Worm (Caenorhabditis elegans) whole organism, early embryonic: Measurements from ENCODE around the gene sgk-1.

Experiments
- B0310.2 ChIP-seq: sonication (generic microtip); optimal IDR thresholded peaks from 2 replicates; lab custom pipeline; 2016; ENCODE audit warnings: mild to moderate bottlenecking, missing genetic modification characterization, missing compliant biosample characterization
- F13C5.2 ChIP-seq: sonication (generic microtip); optimal IDR thresholded peaks from 2 replicates; lab custom pipeline; 2017; ENCODE audit warnings: mild to moderate bottlenecking, missing genetic modification characterization, inconsistent platforms, missing compliant biosample characterization
- aly-1 ChIP-seq: sonication (generic microtip); optimal IDR thresholded peaks from 2 replicates; lab custom pipeline; 2016; ENCODE audit warnings: missing genetic modification characterization, missing compliant biosample characterization
- ama-1 ChIP-seq: fragments of 150-350 bp; optimal IDR thresholded peaks from 2 replicates; lab custom pipeline; 2014
- ceh-13 ChIP-seq: fragments of 200-800 bp; sonication (Bioruptor generic); optimal IDR thresholded peaks from 2 replicates; lab custom pipeline; 2018; ENCODE audit warnings: mild to moderate bottlenecking, missing genetic modification characterization, missing compliant biosample characterization
- ceh-36 ChIP-seq: sonication (generic microtip); optimal IDR thresholded peaks from 2 replicates; lab custom pipeline; 2016; ENCODE audit warnings: missing genetic modification characterization, inconsistent platforms, missing compliant biosample characterization
- ets-7 ChIP-seq: sonication (generic microtip); optimal IDR thresholded peaks from 2 replicates; lab custom pipeline; 2016; ENCODE audit warnings: missing genotype, missing genetic modification characterization, missing compliant biosample characterization
- flt-1 ChIP-seq: fragments of 200-800 bp; sonication (Bioruptor generic); IDR thresholded peaks from 2 replicates; pipeline ENCODE4 v1.3.6; 2022; ENCODE audit warnings: missing genetic modification characterization, missing compliant biosample characterization
- hmbx-1 ChIP-seq: sonication (generic microtip); optimal IDR thresholded peaks from 2 replicates; lab custom pipeline; 2016; ENCODE audit warnings: mild to moderate bottlenecking, missing genetic modification characterization, missing compliant biosample characterization
- hmg-4 ChIP-seq: fragments of 200-800 bp; sonication (Bioruptor generic); optimal IDR thresholded peaks from 2 replicates; lab custom pipeline; 2018; ENCODE audit warnings: mild to moderate bottlenecking, missing genetic modification characterization, missing compliant biosample characterization
- hnd-1 ChIP-seq: sonication (generic microtip); optimal IDR thresholded peaks from 2 replicates; lab custom pipeline; 2016; ENCODE audit warnings: missing genetic modification characterization, missing compliant biosample characterization
- pes-1 ChIP-seq: fragments of 200-800 bp; sonication (Bioruptor generic); IDR thresholded peaks from 2 replicates; pipeline ENCODE4 v1.3.6; 2022; ENCODE audit warnings: missing genetic modification reagents, missing genetic modification characterization, missing compliant biosample characterization
- scrt-1 ChIP-seq: fragments of 200-800 bp; sonication (Bioruptor generic); IDR thresholded peaks from 2 replicates; pipeline ENCODE4 v1.3.6; 2022; ENCODE audit warnings: missing genetic modification characterization, missing compliant biosample characterization
- sea-1 ChIP-seq: fragments of 200-800 bp; sonication (Bioruptor generic); conservative IDR thresholded peaks from 2 replicates; pipeline ENCODE4 v1.3.6; 2022; ENCODE audit warnings: missing genetic modification characterization, missing compliant biosample characterization
- tbx-11 ChIP-seq: fragments of 200-800 bp; sonication (Bioruptor generic); IDR thresholded peaks from 2 replicates; pipeline ENCODE4 v1.3.6; 2022; ENCODE audit warnings: missing genetic modification characterization, missing compliant biosample characterization
- tbx-37 ChIP-seq: fragments of 200-800 bp; sonication (Bioruptor generic); conservative IDR thresholded peaks from 2 replicates; pipeline ENCODE4 v1.3.6; 2022; ENCODE audit warnings: missing genetic modification reagents, missing genetic modification characterization, missing compliant biosample characterization
- tra-4 ChIP-seq: sonication (generic microtip); optimal IDR thresholded peaks from 2 replicates; lab custom pipeline; 2017; ENCODE audit warnings: missing genetic modification characterization, missing compliant biosample characterization

sgk-1 gene

ce11 chrX:16292933-16293332 is 31.0 kb upstream of the sgk-1 start, which contains the start of gene F52E10.4:
F52E10.4 (minus strand) TSS chrX:16293033.
- no peak for TF ChIP-seq hmg-4
- no peak for TF ChIP-seq pes-1 (GFP tag; lab: Robert Waterston, UW)
- no peak for TF ChIP-seq hnd-1 (tag; lab: Kevin White, UChicago)
- no peak for TF ChIP-seq flt-1 (GFP tag; lab: Robert Waterston, UW)
- TF ChIP-seq sea-1: no peak
- TF ChIP-seq B0310.2: no peak
- TF ChIP-seq scrt-1 (GFP tag; lab: Robert Waterston, UW): no peak
- no peak for TF ChIP-seq hmbx-1
- TF ChIP-seq ceh-36: no peak
- no peak for TF ChIP-seq F13C5.2
- TF ChIP-seq tbx-37 (GFP tag; lab: Robert Waterston, UW): no peak
- TF ChIP-seq tbx-11 (GFP tag; lab: Robert Waterston, UW): no peak
- TF ChIP-seq ceh-13 (GFP tag; lab: Kevin White, UChicago): no peak
- no peak for TF ChIP-seq aly-1
- no peak for TF ChIP-seq tra-4
- TF ChIP-seq ama-1 (lab: Kevin White, UChicago): no peak
- TF ChIP-seq ets-7 (tag; lab: Kevin White, UChicago): no peak

- TF ChIP-seq sea-1 (no peak), tbx-37 (GFP tag; lab: Robert Waterston, UW) (no peak), flt-1 (GFP tag; lab: Robert Waterston, UW) (no peak), B0310.2 (no peak), tra-4 (no peak), hnd-1 (tag; lab: Kevin White, UChicago) (no peak), hmbx-1 (no peak), hmg-4 (no peak)
Measured at ce11 chrX:16290536-16290935, 28.6 kb upstream of the sgk-1 start.

- no peak for TF ChIP-seq F13C5.2
- TF ChIP-seq ets-7 (tag; lab: Kevin White, UChicago): no peak
- no peak for TF ChIP-seq hmg-4
- no peak for TF ChIP-seq aly-1
- TF ChIP-seq ceh-36: no peak
Measured at ce11 chrX:16289635-16290034, 27.7 kb upstream of the sgk-1 start.

- TF ChIP-seq aly-1: no peak
- TF ChIP-seq hmg-4: no peak
- no peak for TF ChIP-seq F13C5.2
- TF ChIP-seq tra-4: no peak
- no peak for TF ChIP-seq hnd-1 (tag; lab: Kevin White, UChicago)
- TF ChIP-seq B0310.2: no peak
- no peak for TF ChIP-seq sea-1
- TF ChIP-seq ets-7 (tag; lab: Kevin White, UChicago): no peak
- TF ChIP-seq ceh-13 (GFP tag; lab: Kevin White, UChicago): no peak
- TF ChIP-seq flt-1 (GFP tag; lab: Robert Waterston, UW): no peak
- no peak for TF ChIP-seq ama-1 (lab: Kevin White, UChicago)
- TF ChIP-seq pes-1 (GFP tag; lab: Robert Waterston, UW): no peak
Measured at ce11 chrX:16285151-16285550, 23.2 kb upstream of the sgk-1 start.

- TF ChIP-seq ceh-36 (no peak), ets-7 (tag; lab: Kevin White, UChicago) (no peak), hnd-1 (tag; lab: Kevin White, UChicago) (no peak), tra-4 (no peak)
Measured at ce11 chrX:16283103-16283502, 21.2 kb upstream of the sgk-1 start, which contains the start of gene F52E10.2. F52E10.2 (minus strand) TSS chrX:16283203.

- TF ChIP-seq F13C5.2: peak; percentile 48
- no peak for TF ChIP-seq tbx-11 (GFP tag; lab: Robert Waterston, UW)
Measured at ce11 chrX:16275255-16275813, 13.4 kb upstream of the sgk-1 start, which contains the start of gene sdc-1. sdc-1 (plus strand) TSS chrX:16275763.

- TF ChIP-seq ceh-36 (no peak), tra-4 (no peak), hmbx-1 (no peak), flt-1 (GFP tag; lab: Robert Waterston, UW) (0 out of 2 replicates have a peak, but pooled peaks have one; percentile 55), tbx-37 (GFP tag; lab: Robert Waterston, UW) (peak; percentile 38; the same call in 1 of the 2 replicates), ceh-13 (GFP tag; lab: Kevin White, UChicago) (no peak), aly-1 (no peak), hnd-1 (tag; lab: Kevin White, UChicago) (peak; percentile 34), B0310.2 (no peak), hmg-4 (no peak), F13C5.2 (no peak), tbx-11 (GFP tag; lab: Robert Waterston, UW) (peak; percentile 66; the same call in 1 of the 2 replicates), scrt-1 (GFP tag; lab: Robert Waterston, UW) (no peak), sea-1 (no peak), ama-1 (lab: Kevin White, UChicago) (no peak), ets-7 (tag; lab: Kevin White, UChicago) (no peak), pes-1 (GFP tag; lab: Robert Waterston, UW) (peak; percentile 71)
Measured at ce11 chrX:16271147-16271546, 9.2 kb upstream of the sgk-1 start.

- TF ChIP-seq hmg-4 (no peak), ceh-13 (GFP tag; lab: Kevin White, UChicago) (no peak), pes-1 (GFP tag; lab: Robert Waterston, UW) (no peak), B0310.2 (no peak), sea-1 (no peak), hmbx-1 (no peak), flt-1 (GFP tag; lab: Robert Waterston, UW) (no peak), ama-1 (lab: Kevin White, UChicago) (no peak)
Measured at ce11 chrX:16269969-16270368, 8.0 kb upstream of the sgk-1 start, which contains the start of gene ifa-3. ifa-3 (minus strand) TSS chrX:16270069.
